Worm (Caenorhabditis elegans) whole organism, L1 larva: ENCODE results near the gene cwn-2.
A peak's percentile ranks its signal among the peaks of the same experiment; 100 is the strongest.

Experiments
- aha-1 ChIP-seq: fragments of 150-350 bp; optimal IDR thresholded peaks from 2 replicates; lab custom pipeline; 2014; ENCODE audit warnings: missing biosample characterization, missing genetic modification characterization
- ama-1 ChIP-seq: fragments of 150-350 bp; optimal IDR thresholded peaks from 2 replicates; lab custom pipeline; 2014
- ceh-63 ChIP-seq: fragments of 200-800 bp; sonication (Bioruptor generic); optimal IDR thresholded peaks from 2 replicates; lab custom pipeline; 2018; ENCODE audit warnings: mild to moderate bottlenecking, missing genetic modification characterization, missing compliant biosample characterization
- ceh-8 ChIP-seq: fragments of 200-800 bp; sonication (Bioruptor generic); optimal IDR thresholded peaks from 2 replicates; lab custom pipeline; 2018; ENCODE audit warnings: mild to moderate bottlenecking, missing genetic modification characterization, moderate library complexity, missing compliant biosample characterization
- ceh-82 ChIP-seq, 3 experiments: fragments of 150-350 bp in 1 of 3; sonication (generic microtip) in 2 of 3; optimal IDR thresholded peaks; 2 replicates each; lab custom pipeline; 2014 to 2017; ENCODE audit warnings: missing biosample characterization in 3 of 3, missing genetic modification characterization in 3 of 3
- dsc-1 ChIP-seq: sonication (generic microtip); optimal IDR thresholded peaks from 2 replicates; lab custom pipeline; 2016; ENCODE audit warnings: mild to moderate bottlenecking, missing genetic modification characterization, missing compliant biosample characterization
- efl-3 ChIP-seq: fragments of 200-800 bp; sonication (Bioruptor generic); optimal IDR thresholded peaks from 2 replicates; lab custom pipeline; 2018; ENCODE audit warnings: mild to moderate bottlenecking, missing genetic modification characterization, missing compliant biosample characterization
- ets-5 ChIP-seq: fragments of 200-800 bp; sonication (Bioruptor generic); IDR thresholded peaks from 2 replicates; pipeline ENCODE4 v1.3.6; 2022; ENCODE audit warnings: missing genetic modification characterization, missing compliant biosample characterization
- fkh-4 ChIP-seq: sonication (generic microtip); optimal IDR thresholded peaks from 2 replicates; lab custom pipeline; 2016; ENCODE audit warnings: missing compliant biosample characterization, missing genetic modification characterization, borderline replicate concordance
- fkh-8 ChIP-seq: sonication (generic microtip); optimal IDR thresholded peaks from 2 replicates; lab custom pipeline; 2016; ENCODE audit warnings: mild to moderate bottlenecking, missing genetic modification characterization, missing compliant biosample characterization
- fos-1 ChIP-seq: fragments of 150-350 bp; optimal IDR thresholded peaks from 2 replicates; lab custom pipeline; 2014; ENCODE audit warnings: missing biosample characterization, missing genetic modification characterization
- hlh-17 ChIP-seq: fragments of 200-800 bp; sonication (Bioruptor generic); optimal IDR thresholded peaks from 2 replicates; lab custom pipeline; 2018; ENCODE audit warnings: missing genetic modification characterization, mild to moderate bottlenecking, missing compliant biosample characterization, moderate library complexity, borderline replicate concordance
- hlh-4 ChIP-seq: sonication (generic microtip); optimal IDR thresholded peaks from 2 replicates; lab custom pipeline; 2016; ENCODE audit warnings: mild to moderate bottlenecking, missing genetic modification characterization, missing compliant biosample characterization
- jun-1 ChIP-seq: fragments of 150-350 bp; optimal IDR thresholded peaks from 2 replicates; lab custom pipeline; 2014; ENCODE audit warnings: missing biosample characterization, missing genetic modification reagents, missing genetic modification characterization
- lin-13 ChIP-seq: fragments of 150-350 bp; optimal IDR thresholded peaks from 2 replicates; lab custom pipeline; 2014; ENCODE audit warnings: missing biosample characterization, missing genetic modification reagents, missing genetic modification characterization
- lin-14 ChIP-seq: fragments of 200-800 bp; sonication (Bioruptor generic); optimal IDR thresholded peaks from 2 replicates; lab custom pipeline; 2018; ENCODE audit warnings: mild to moderate bottlenecking, missing genetic modification characterization, moderate library complexity, missing compliant biosample characterization
- lin-35 ChIP-seq, 2 experiments: fragments of 150-350 bp; optimal IDR thresholded peaks; 2 replicates each; lab custom pipeline; 2014; ENCODE audit warnings: missing biosample characterization in 2 of 2, missing genetic modification characterization in 2 of 2, missing genetic modification reagents in 2 of 2
- lir-3 ChIP-seq: sonication (generic microtip); optimal IDR thresholded peaks from 2 replicates; lab custom pipeline; 2016; ENCODE audit warnings: mild to moderate bottlenecking, missing genetic modification characterization, moderate library complexity, missing compliant biosample characterization; ENCODE audit not compliant: poor library complexity
- lsy-2 ChIP-seq, 2 experiments: fragments of 150-350 bp; optimal IDR thresholded peaks; 2 replicates each; lab custom pipeline; 2014; ENCODE audit warnings: missing biosample characterization in 2 of 2, missing genetic modification characterization in 2 of 2
- mab-9 ChIP-seq: fragments of 200-800 bp; sonication (Bioruptor generic); IDR thresholded peaks from 2 replicates; pipeline ENCODE4 v1.3.6; 2022; ENCODE audit warnings: missing genetic modification reagents, missing genetic modification characterization, missing compliant biosample characterization
- mdl-1 ChIP-seq, 2 experiments: fragments of 150-350 bp; optimal IDR thresholded peaks; 2 replicates each; lab custom pipeline; 2014 to 2017; ENCODE audit warnings: missing biosample characterization in 2 of 2, missing genetic modification characterization in 2 of 2, inconsistent platforms in 1 of 2
- mef-2 ChIP-seq: fragments of 150-350 bp; optimal IDR thresholded peaks from 2 replicates; lab custom pipeline; 2014; ENCODE audit warnings: missing biosample characterization, missing genetic modification characterization
- nhr-11 ChIP-seq: fragments of 150-350 bp; optimal IDR thresholded peaks from 2 replicates; lab custom pipeline; 2014; ENCODE audit warnings: missing biosample characterization, missing genetic modification characterization
- nhr-12 ChIP-seq: sonication (generic microtip); optimal IDR thresholded peaks from 2 replicates; lab custom pipeline; 2017; ENCODE audit warnings: missing biosample characterization, missing genetic modification characterization
- nhr-237 ChIP-seq: fragments of 150-350 bp; optimal IDR thresholded peaks from 2 replicates; lab custom pipeline; 2014; ENCODE audit warnings: missing biosample characterization, missing genetic modification characterization
- nhr-71 ChIP-seq: sonication (generic microtip); optimal IDR thresholded peaks from 2 replicates; lab custom pipeline; 2016; ENCODE audit warnings: mild to moderate bottlenecking, missing genetic modification characterization, moderate library complexity, missing compliant biosample characterization
- nhr-76 ChIP-seq: sonication (generic microtip); optimal IDR thresholded peaks from 2 replicates; lab custom pipeline; 2017; ENCODE audit warnings: missing biosample characterization, missing genetic modification characterization
- nhr-84 ChIP-seq: sonication (generic microtip); optimal IDR thresholded peaks from 2 replicates; lab custom pipeline; 2017; ENCODE audit warnings: missing biosample characterization, missing genetic modification characterization
- pag-3 ChIP-seq: sonication (generic microtip); optimal IDR thresholded peaks from 2 replicates; lab custom pipeline; 2017; ENCODE audit warnings: missing genetic modification characterization, mild to moderate bottlenecking, missing compliant biosample characterization, antibody characterized with exemption, borderline replicate concordance; ENCODE audit not compliant: insufficient read depth
- pax-3 ChIP-seq: fragments of 200-800 bp; sonication (Bioruptor generic); optimal IDR thresholded peaks from 2 replicates; lab custom pipeline; 2018; ENCODE audit warnings: mild to moderate bottlenecking, missing genetic modification characterization, moderate library complexity, missing compliant biosample characterization
- pqm-1 ChIP-seq: sonication (generic microtip); optimal IDR thresholded peaks from 3 replicates; lab custom pipeline; 2017; ENCODE audit warnings: missing biosample characterization, missing genetic modification characterization
- rnt-1 ChIP-seq: sonication (generic microtip); optimal IDR thresholded peaks from 2 replicates; lab custom pipeline; 2016; ENCODE audit warnings: mild to moderate bottlenecking, missing genetic modification characterization, moderate library complexity, missing compliant biosample characterization
- snpc-4 ChIP-seq: fragments of 150-350 bp; optimal IDR thresholded peaks from 2 replicates; lab custom pipeline; 2014; ENCODE audit warnings: missing biosample characterization, missing genetic modification characterization
- sup-37 ChIP-seq: fragments of 200-800 bp; sonication (Bioruptor generic); optimal IDR thresholded peaks from 2 replicates; lab custom pipeline; 2018; ENCODE audit warnings: mild to moderate bottlenecking, missing genetic modification characterization, missing compliant biosample characterization
- tlp-1 ChIP-seq: fragments of 150-350 bp; optimal IDR thresholded peaks from 2 replicates; lab custom pipeline; 2014; ENCODE audit warnings: missing biosample characterization, missing genetic modification characterization
- unc-130 ChIP-seq: fragments of 150-350 bp; optimal IDR thresholded peaks from 2 replicates; lab custom pipeline; 2017; ENCODE audit warnings: missing biosample characterization, missing genetic modification characterization, inconsistent platforms
- unc-30 ChIP-seq: sonication (generic microtip); optimal IDR thresholded peaks from 2 replicates; lab custom pipeline; 2017; ENCODE audit warnings: missing biosample characterization, missing genetic modification characterization
- vab-15 ChIP-seq: sonication (generic microtip); optimal IDR thresholded peaks from 2 replicates; lab custom pipeline; 2017; ENCODE audit warnings: missing genotype, mild to moderate bottlenecking, missing genetic modification characterization, missing compliant biosample characterization
- zip-4 ChIP-seq: fragments of 200-800 bp; sonication (Bioruptor generic); optimal IDR thresholded peaks from 2 replicates; lab custom pipeline; 2018; ENCODE audit warnings: mild to moderate bottlenecking, missing genetic modification characterization, moderate library complexity, missing compliant biosample characterization
- ztf-11 ChIP-seq, 2 experiments: sonication (generic microtip); optimal IDR thresholded peaks; 2 replicates each; lab custom pipeline; 2016 to 2017; ENCODE audit warnings: missing genetic modification characterization in 2 of 2, missing biosample characterization in 1 of 2, missing compliant biosample characterization in 1 of 2

Gene cwn-2

ce11 chrIV:10096881-10097280 lies 29.3 kb downstream of the cwn-2 start, which contains the start of gene dis-3 (continued):
- TF ChIP-seq nhr-84 (tag; lab: Kevin White, UChicago) (no peak), lin-35 (GFP tag; optimal IDR thresholded peaks at IDR 0.05; lab: Kevin White, UChicago) (peak in 1 of 2 experiments; percentile 45), mab-9 (GFP tag; lab: Robert Waterston, UW) (no peak)

ce11 chrIV:10110417-10110816 lies 42.8 kb downstream of the cwn-2 start, which contains the start of gene egl-38:
TSS of gene egl-38 (minus strand) at chrIV:10110517.
- TF ChIP-seq nhr-237 (tag; lab: Kevin White, UChicago) (no peak), lin-13 (no peak), pax-3 (no peak), ceh-8 (GFP tag; lab: Kevin White, UChicago) (no peak), jun-1 (no peak), ama-1 (lab: Kevin White, UChicago) (no peak), efl-3 (GFP tag; lab: Kevin White, UChicago) (no peak), lir-3 (no peak), fkh-4 (tag; lab: Kevin White, UChicago) (no peak), nhr-71 (tag; lab: Kevin White, UChicago) (no peak), fkh-8 (tag; lab: Kevin White, UChicago) (no peak), aha-1 (tag; lab: Kevin White, UChicago) (no peak), nhr-12 (tag; lab: Kevin White, UChicago) (no peak), lsy-2 (tag; optimal IDR thresholded peaks at IDR 0.05; lab: Kevin White, UChicago) (no peak)

ce11 chrIV:10110870-10111269 lies 43.3 kb downstream of the cwn-2 start:
- TF ChIP-seq hlh-17 (no peak), rnt-1 (tag; lab: Kevin White, UChicago) (no peak), fkh-8 (tag; lab: Kevin White, UChicago) (no peak), zip-4 (no peak), mef-2 (tag; lab: Kevin White, UChicago) (no peak), ztf-11 (tag; optimal IDR thresholded peaks at IDR 0.05; lab: Kevin White, UChicago) (no peak), sup-37 (GFP tag; lab: Kevin White, UChicago) (no peak), snpc-4 (no peak), hlh-4 (tag; lab: Kevin White, UChicago) (no peak), ets-5 (GFP tag; lab: Robert Waterston, UW) (no peak), lsy-2 (tag; optimal IDR thresholded peaks at IDR 0.05; lab: Kevin White, UChicago) (no peak), fos-1 (tag; lab: Kevin White, UChicago) (no peak), dsc-1 (tag; lab: Kevin White, UChicago) (no peak), ceh-63 (no peak), vab-15 (tag; lab: Kevin White, UChicago) (no peak), tlp-1 (no peak), nhr-237 (tag; lab: Kevin White, UChicago) (no peak), pqm-1 (no peak)

- no peak for TF ChIP-seq mab-9 (GFP tag; lab: Robert Waterston, UW)
- TF ChIP-seq ceh-82 (tag; optimal IDR thresholded peaks at IDR 0.05; lab: Kevin White, UChicago): no peak
- TF ChIP-seq nhr-11: no peak
- TF ChIP-seq lin-14 (GFP tag; lab: Kevin White, UChicago): no peak
- TF ChIP-seq unc-130 (tag; lab: Kevin White, UChicago): no peak
- no peak for TF ChIP-seq vab-15 (tag; lab: Kevin White, UChicago)
- TF ChIP-seq mef-2 (tag; lab: Kevin White, UChicago): no peak
- no peak for TF ChIP-seq hlh-4 (tag; lab: Kevin White, UChicago)
- no peak for TF ChIP-seq unc-30 (tag; lab: Kevin White, UChicago)
- TF ChIP-seq nhr-76 (tag; lab: Kevin White, UChicago): no peak
- no peak for TF ChIP-seq zip-4
- no peak for TF ChIP-seq pag-3 (tag; lab: Kevin White, UChicago)
- TF ChIP-seq mdl-1 (tag; optimal IDR thresholded peaks at IDR 0.05; lab: Kevin White, UChicago): no peak
- no peak for TF ChIP-seq ets-5 (GFP tag; lab: Robert Waterston, UW)
- no peak for TF ChIP-seq fos-1 (tag; lab: Kevin White, UChicago)
Measured at ce11 chrIV:10111441-10111840, 43.8 kb downstream of the cwn-2 start, which contains the start of gene spch-1. TSS of gene spch-1 (minus strand) at chrIV:10111541.
